Worm (Caenorhabditis elegans) whole organism, mixed stage, embryonic: ENCODE measurements around the gene R102.6.

ENCODE experiments used
- mls-2 ChIP-seq: sonication (generic microtip); optimal IDR thresholded peaks from 2 replicates; lab custom pipeline; 2016; ENCODE audit warnings: mild to moderate bottlenecking, missing genetic modification characterization, moderate library complexity, missing compliant biosample characterization
- nhr-12 ChIP-seq: fragments of 150-350 bp; optimal IDR thresholded peaks from 2 replicates; lab custom pipeline; 2014; ENCODE audit warnings: missing biosample characterization, missing genetic modification characterization
- nhr-237 ChIP-seq: fragments of 150-350 bp; optimal IDR thresholded peaks from 2 replicates; lab custom pipeline; 2014; ENCODE audit warnings: missing biosample characterization, missing genetic modification characterization
- pha-4 ChIP-seq: fragments of 150-350 bp; optimal IDR thresholded peaks from 2 replicates; lab custom pipeline; 2018; ENCODE audit warnings: missing biosample characterization, missing genetic modification reagents, missing genetic modification characterization
- sptf-1 ChIP-seq: sonication (generic microtip); optimal IDR thresholded peaks from 2 replicates; lab custom pipeline; 2017; ENCODE audit warnings: mild to moderate bottlenecking, missing genetic modification characterization, moderate library complexity, missing compliant biosample characterization

DNA sequence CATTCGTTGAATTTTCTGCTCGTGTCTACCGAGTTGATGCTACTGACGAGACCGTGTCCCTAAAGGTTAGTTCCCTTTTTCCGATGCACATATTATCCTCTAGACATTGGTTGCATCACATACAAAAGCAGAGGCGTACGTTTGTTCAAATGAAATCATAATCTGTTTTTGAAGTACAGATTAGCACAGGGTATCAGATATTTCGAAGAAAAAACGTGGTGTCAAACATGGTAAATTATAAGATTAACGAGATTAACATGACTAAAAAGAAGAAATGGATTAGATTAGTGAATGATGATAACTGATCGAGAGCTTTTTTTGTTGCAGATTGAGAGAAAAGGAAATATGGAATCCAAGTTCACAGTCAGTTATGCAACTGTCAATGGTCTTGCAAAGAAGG is 12.9 kb upstream of the R102.6 start:
- TF ChIP-seq mls-2 (tag; lab: Kevin White, UChicago), result no peak
- TF ChIP-seq sptf-1 (tag; lab: Kevin White, UChicago), result no peak
- TF ChIP-seq nhr-237 (tag; lab: Kevin White, UChicago), result no peak
- TF ChIP-seq pha-4 (tag; lab: Kevin White, UChicago), result no peak
- TF ChIP-seq nhr-12 (tag; lab: Kevin White, UChicago), result no peak
